Fruit fly (Drosophila melanogaster) whole organism, embryonic: Measurements from ENCODE around the gene MRP.
A peak's percentile ranks its signal among the peaks of the same experiment; 100 is the strongest.

ENCODE experiments used
- ATbp ChIP-seq: fragments of 200-800 bp; sonication (Bioruptor generic); optimal IDR thresholded peaks from 2 replicates; lab custom pipeline; 2017; ENCODE audit warnings: missing biosample characterization, mild to moderate bottlenecking, missing genetic modification characterization, missing genetic modification reagents
- Ada2b ChIP-seq: fragments of 200-800 bp; sonication (Bioruptor generic); IDR thresholded peaks from 2 replicates; pipeline ENCODE4 v1.3.6; 2022; ENCODE audit warnings: missing biosample characterization, missing genetic modification characterization
- Atf3 ChIP-seq: fragments of 200-800 bp; sonication (Bioruptor generic); optimal IDR thresholded peaks from 3 replicates; lab custom pipeline; 2016; ENCODE audit warnings: missing biosample characterization, missing genetic modification characterization
- BtbVII ChIP-seq: fragments of 200-800 bp; sonication (Bioruptor generic); optimal IDR thresholded peaks from 3 replicates; lab custom pipeline; 2017; ENCODE audit warnings: missing biosample characterization, mild to moderate bottlenecking, missing genetic modification characterization
- Bteb2 ChIP-seq: fragments of 200-800 bp; sonication (Bioruptor generic); optimal IDR thresholded peaks from 2 replicates; lab custom pipeline; 2016; ENCODE audit warnings: missing biosample characterization, missing genetic modification characterization
- CG1024 ChIP-seq: fragments of 200-800 bp; sonication (Bioruptor generic); IDR thresholded peaks from 2 replicates; pipeline ENCODE4 v1.3.6; 2022; ENCODE audit warnings: missing biosample characterization, missing genetic modification characterization
- CG10274 ChIP-seq: fragments of 200-800 bp; sonication (Bioruptor generic); optimal IDR thresholded peaks from 3 replicates; lab custom pipeline; 2017; ENCODE audit warnings: missing biosample characterization, mild to moderate bottlenecking, missing genetic modification characterization
- CG10366 ChIP-seq: fragments of 200-800 bp; sonication (Bioruptor generic); IDR thresholded peaks from 2 replicates; pipeline ENCODE4 v1.3.6; 2022; ENCODE audit warnings: missing biosample characterization, missing genetic modification characterization
- CG11560 ChIP-seq: fragments of 200-800 bp; sonication (Bioruptor generic); IDR thresholded peaks from 3 replicates; pipeline ENCODE4 v1.3.6; 2022; ENCODE audit warnings: missing biosample characterization, missing genetic modification characterization
- CG14667 ChIP-seq: fragments of 200-800 bp; sonication (Bioruptor generic); IDR thresholded peaks from 2 replicates; pipeline ENCODE4 v1.3.6; 2022; ENCODE audit warnings: missing biosample characterization, missing genetic modification characterization
- CG15696 ChIP-seq: fragments of 200-800 bp; sonication (Bioruptor generic); optimal IDR thresholded peaks from 2 replicates; lab custom pipeline; 2019; ENCODE audit warnings: missing biosample characterization, mild to moderate bottlenecking, missing genetic modification characterization, moderate library complexity
- CG17361 ChIP-seq: fragments of 200-800 bp; sonication (Bioruptor generic); IDR thresholded peaks from 3 replicates; pipeline ENCODE4 v1.3.6; 2022; ENCODE audit warnings: missing biosample characterization, missing genetic modification characterization
- CG17385 ChIP-seq: fragments of 200-800 bp; sonication (Bioruptor generic); optimal IDR thresholded peaks from 3 replicates; lab custom pipeline; 2018; ENCODE audit warnings: missing biosample characterization, mild to moderate bottlenecking, missing genetic modification characterization
- CG17829 ChIP-seq: fragments of 200-800 bp; optimal IDR thresholded peaks from 2 replicates; lab custom pipeline; 2019; ENCODE audit warnings: missing biosample characterization, mild to moderate bottlenecking, missing genetic modification characterization, moderate library complexity
- CG31388 ChIP-seq: fragments of 200-800 bp; sonication (Bioruptor generic); optimal IDR thresholded peaks from 2 replicates; lab custom pipeline; 2016; ENCODE audit warnings: missing biosample characterization, missing genetic modification characterization
- CG34224 ChIP-seq: fragments of 200-800 bp; sonication (Bioruptor generic); IDR thresholded peaks from 3 replicates; pipeline ENCODE4 v1.3.6; 2022; ENCODE audit warnings: missing biosample characterization, missing genetic modification characterization; ENCODE audit not compliant: partially characterized antibody
- CG3726 ChIP-seq: fragments of 200-800 bp; sonication (Bioruptor generic); IDR thresholded peaks from 3 replicates; pipeline ENCODE4, ENCODE4 v1.3.6; 2022; ENCODE audit warnings: missing biosample characterization, missing genetic modification characterization
- CG4328 ChIP-seq: fragments of 200-800 bp; sonication (Bioruptor generic); optimal IDR thresholded peaks from 3 replicates; lab custom pipeline; 2017; ENCODE audit warnings: missing biosample characterization, missing genetic modification reagents, missing genetic modification characterization
- CG7271 ChIP-seq: fragments of 200-800 bp; sonication (Bioruptor generic); optimal IDR thresholded peaks from 2 replicates; lab custom pipeline; 2018; ENCODE audit warnings: missing biosample characterization, mild to moderate bottlenecking, missing genetic modification characterization, moderate library complexity
- CG8388 ChIP-seq: fragments of 200-800 bp; sonication (Bioruptor generic); optimal IDR thresholded peaks from 2 replicates; lab custom pipeline; 2019; ENCODE audit warnings: missing biosample characterization, mild to moderate bottlenecking, missing genetic modification characterization, moderate library complexity
- CG9727 ChIP-seq: fragments of 200-800 bp; sonication (Bioruptor generic); optimal IDR thresholded peaks from 3 replicates; lab custom pipeline; 2017; ENCODE audit warnings: missing biosample characterization, mild to moderate bottlenecking, missing genetic modification characterization
- CHES-1-like ChIP-seq: fragments of 200-800 bp; sonication (Bioruptor generic); optimal IDR thresholded peaks from 2 replicates; lab custom pipeline; 2016; ENCODE audit warnings: missing biosample characterization, missing genetic modification characterization
- Dek ChIP-seq: fragments of 200-800 bp; sonication (Bioruptor generic); optimal IDR thresholded peaks from 3 replicates; lab custom pipeline; 2019; ENCODE audit warnings: missing biosample characterization, mild to moderate bottlenecking, missing genetic modification characterization, moderate library complexity
- Dip3 ChIP-seq: fragments of 200-800 bp; sonication (Bioruptor generic); optimal IDR thresholded peaks from 3 replicates; lab custom pipeline; 2016; ENCODE audit warnings: missing biosample characterization, missing genetic modification characterization
- Eip74EF ChIP-seq, 2 experiments: fragments of 200-800 bp in 1 of 2; fragments of >200 bp in 1 of 2; sonication (Bioruptor generic) in 1 of 2; optimal IDR thresholded peaks; 2 replicates each; lab custom pipeline; 2017 to 2019; ENCODE audit warnings: missing biosample characterization in 2 of 2, missing genetic modification characterization in 2 of 2, mild to moderate bottlenecking in 1 of 2, moderate library complexity in 1 of 2
- Elba2 ChIP-seq: fragments of 200-800 bp; sonication (Bioruptor generic); optimal IDR thresholded peaks from 3 replicates; lab custom pipeline; 2016; ENCODE audit warnings: missing biosample characterization, missing genetic modification characterization
- Hey ChIP-seq: fragments of 200-800 bp; sonication (Bioruptor generic); optimal IDR thresholded peaks from 3 replicates; lab custom pipeline; 2018; ENCODE audit warnings: missing biosample characterization, mild to moderate bottlenecking, missing genetic modification characterization
- HmgD ChIP-seq: fragments of 200-800 bp; sonication (Bioruptor generic); optimal IDR thresholded peaks from 3 replicates; lab custom pipeline; 2016; ENCODE audit warnings: missing biosample characterization, missing genetic modification characterization
- Hr39 ChIP-seq: fragments of >200 bp; optimal IDR thresholded peaks from 2 replicates; lab custom pipeline; 2017
- Med ChIP-seq: fragments of 200-800 bp; sonication (Bioruptor generic); peaks from one replicate; lab custom pipeline; 2016; ENCODE audit warnings: missing biosample characterization, missing genetic modification characterization, mild to moderate bottlenecking, inconsistent platforms, moderate library complexity
- Nf-YA ChIP-seq: fragments of 200-800 bp; sonication (Bioruptor generic); IDR thresholded peaks from 2 replicates; pipeline ENCODE4 v1.3.6; 2022; ENCODE audit warnings: missing biosample characterization, missing genetic modification characterization
- Poxn ChIP-seq: fragments of 200-800 bp; sonication (Bioruptor generic); IDR thresholded peaks from 2 replicates; pipeline ENCODE4 v1.3.6; 2022; ENCODE audit warnings: missing biosample characterization, missing genetic modification characterization
- Rx ChIP-seq: fragments of 200-800 bp; sonication (Bioruptor generic); IDR thresholded peaks from 2 replicates; pipeline ENCODE4 v1.3.6; 2022; ENCODE audit warnings: missing biosample characterization, missing genetic modification characterization
- Scr ChIP-seq: fragments of 200-800 bp; sonication (Bioruptor generic); IDR thresholded peaks from 2 replicates; pipeline ENCODE4 v1.3.6; 2022; ENCODE audit warnings: missing biosample characterization, missing genetic modification characterization; ENCODE audit not compliant: partially characterized antibody
- ap ChIP-seq: fragments of 200-800 bp; sonication (Bioruptor generic); IDR thresholded peaks from 2 replicates; pipeline ENCODE4 v1.3.6; 2022; ENCODE audit warnings: missing biosample characterization, missing genetic modification characterization
- cas ChIP-seq: fragments of 200-800 bp; sonication (Bioruptor generic); IDR thresholded peaks from 2 replicates; pipeline ENCODE4 v1.3.6; 2022; ENCODE audit warnings: missing biosample characterization, missing genetic modification characterization
- dmrt11E ChIP-seq: fragments of 200-800 bp; sonication (Bioruptor generic); optimal IDR thresholded peaks from 3 replicates; lab custom pipeline; 2018; ENCODE audit warnings: missing biosample characterization, mild to moderate bottlenecking, missing genetic modification characterization, moderate library complexity
- dpn ChIP-seq, 2 experiments: fragments of 200-800 bp; sonication (Bioruptor generic); optimal IDR thresholded peaks; 3 replicates each; lab custom pipeline; 2016; ENCODE audit warnings: missing biosample characterization in 2 of 2, missing genetic modification characterization in 2 of 2
- gsb-n ChIP-seq: fragments of 200-800 bp; sonication (Bioruptor generic); optimal IDR thresholded peaks from 3 replicates; lab custom pipeline; 2018; ENCODE audit warnings: missing biosample characterization, mild to moderate bottlenecking, missing genetic modification characterization
- kay ChIP-seq: fragments of 200-800 bp; sonication (Bioruptor generic); optimal IDR thresholded peaks from 2 replicates; lab custom pipeline; 2016; ENCODE audit warnings: missing biosample characterization, missing genetic modification characterization
- knrl ChIP-seq: fragments of 200-800 bp; sonication (Bioruptor generic); IDR thresholded peaks from 3 replicates; pipeline ENCODE4 v1.3.6; 2022; ENCODE audit warnings: missing biosample characterization, missing genetic modification characterization; ENCODE audit not compliant: partially characterized antibody
- pan ChIP-seq, 4 experiments: fragments of >200 bp in 3 of 4; fragments of 200-800 bp in 1 of 4; sonication (Bioruptor generic) in 1 of 4; optimal IDR thresholded peaks in 3 of 4; IDR thresholded peaks in 1 of 4; 2 replicates each; pipeline versions ENCODE4 v1.3.6 to Lab custom; 2017 to 2022; ENCODE audit warnings: missing biosample characterization in 2 of 4, missing genetic modification characterization in 2 of 4, mixed read lengths in 1 of 4
- pita ChIP-seq: fragments of 200-800 bp; sonication (Bioruptor generic); optimal IDR thresholded peaks from 2 replicates; lab custom pipeline; 2017; ENCODE audit warnings: missing biosample characterization, mild to moderate bottlenecking, missing genetic modification characterization
- psq ChIP-seq: fragments of 200-800 bp; sonication (Bioruptor generic); optimal IDR thresholded peaks from 2 replicates; lab custom pipeline; 2017; ENCODE audit warnings: missing biosample characterization, missing genetic modification characterization
- ranshi ChIP-seq: fragments of 200-800 bp; sonication (Bioruptor generic); IDR thresholded peaks from 2 replicates; pipeline ENCODE4 v1.3.6; 2022; ENCODE audit warnings: missing biosample characterization, missing genetic modification characterization
- repo ChIP-seq: fragments of 200-800 bp; sonication (Bioruptor generic); optimal IDR thresholded peaks from 2 replicates; lab custom pipeline; 2016; ENCODE audit warnings: missing biosample characterization, missing genetic modification characterization
- rib ChIP-seq: fragments of 200-800 bp; sonication (Bioruptor generic); IDR thresholded peaks from 2 replicates; pipeline ENCODE4 v1.3.6; 2022; ENCODE audit warnings: missing biosample characterization, missing genetic modification characterization
- slbo ChIP-seq: fragments of 200-800 bp; sonication (Bioruptor generic); IDR thresholded peaks from 2 replicates; pipeline ENCODE4 v1.3.6; 2022; ENCODE audit warnings: missing biosample characterization, missing genetic modification characterization
- wek ChIP-seq: fragments of 200-800 bp; sonication (Bioruptor generic); optimal IDR thresholded peaks from 3 replicates; lab custom pipeline; 2018; ENCODE audit warnings: missing biosample characterization, mild to moderate bottlenecking, missing genetic modification characterization, moderate library complexity
- wor ChIP-seq: fragments of 200-800 bp; sonication (Bioruptor generic); IDR thresholded peaks from 2 replicates; pipeline ENCODE4 v1.3.6; 2022; ENCODE audit warnings: missing biosample characterization, missing genetic modification characterization

The MRP gene

dm6 chr2L:12721794-12722315, 3.0 kb downstream of the MRP start, which contains the start of gene Pih1D1 (continued):
- TF ChIP-seq Med (GFP tag; lab: Kevin White, UChicago) (peak; percentile 96), repo (GFP tag; lab: Kevin White, UChicago) (peak; percentile 86), CG17385 (peak; percentile 88), pita (GFP tag; lab: Kevin White, UChicago) (no peak), pan (optimal IDR thresholded peaks at IDR 0.05; lab: Kevin White, UChicago) (no peak), pan (GFP tag; optimal IDR thresholded peaks at IDR 0.05 in 1 of 2, IDR thresholded peaks at IDR 0.05 in 1 of 2) (peak in 1 of 2 experiments; percentile 97), HmgD (GFP tag; lab: Kevin White, UChicago) (peak; percentile 79), Nf-YA (GFP tag; lab: Robert Waterston, UW) (peak; percentile 80), CG9727 (GFP tag; lab: Kevin White, UChicago) (peak; percentile 98), dpn (GFP tag; optimal IDR thresholded peaks at IDR 0.05; lab: Kevin White, UChicago) (peak; percentile 94 to 95), Hr39 (no peak), CG17829 (peak; percentile 96), CG4328 (peak; percentile 92), CG7271 (peak; percentile 72), CHES-1-like (peak; percentile 90), CG17361 (GFP tag; lab: Robert Waterston, UW) (peak; percentile 99), CG14667 (GFP tag; lab: Robert Waterston, UW) (peak; percentile 92), CG31388 (peak; percentile 88), ATbp (GFP tag; lab: Kevin White, UChicago) (peak; percentile 80), Bteb2 (peak; percentile 92), dmrt11E (peak; percentile 94), CG11560 (tag; lab: Robert Waterston, UW) (peak; percentile 89), CG8388 (GFP tag; lab: Kevin White, UChicago) (peak; percentile 91), rib (GFP tag; lab: Robert Waterston, UW) (peak; percentile 92), CG15696 (peak; percentile 96), wek (GFP tag; lab: Kevin White, UChicago) (no peak), ap (GFP tag; lab: Robert Waterston, UW) (peak; percentile 91), BtbVII (GFP tag; lab: Kevin White, UChicago) (peak; percentile 93), CG10274 (peak; percentile 83), CG3726 (peak; percentile 96), Dek (tag; lab: Kevin White, UChicago) (peak; percentile 92), CG34224 (no peak), Elba2 (GFP tag; lab: Kevin White, UChicago) (peak; percentile 73), wor (GFP tag; lab: Robert Waterston, UW) (peak; percentile 96), cas (peak; percentile 80), Rx (GFP tag; lab: Robert Waterston, UW) (peak; percentile 95), psq (GFP tag; lab: Kevin White, UChicago) (peak; percentile 77), Atf3 (GFP tag; lab: Kevin White, UChicago) (peak; percentile 83), Hey (tag; lab: Kevin White, UChicago) (peak; percentile 46), CG10366 (GFP tag; lab: Robert Waterston, UW) (peak; percentile 97), kay (GFP tag; lab: Kevin White, UChicago) (peak; percentile 89), Dip3 (peak; percentile 94), Poxn (GFP tag; lab: Robert Waterston, UW) (peak; percentile 86), Eip74EF (GFP tag; optimal IDR thresholded peaks at IDR 0.05; lab: Kevin White, UChicago) (peak in 1 of 2 experiments; percentile 88), CG1024 (GFP tag; lab: Robert Waterston, UW) (peak; percentile 82), gsb-n (tag; lab: Kevin White, UChicago) (peak; percentile 87), slbo (GFP tag; lab: Robert Waterston, UW) (peak; percentile 97), Ada2b (GFP tag; lab: Robert Waterston, UW) (peak; percentile 92), ranshi (GFP tag; lab: Robert Waterston, UW) (peak; percentile 95), knrl (GFP tag; lab: Robert Waterston, UW) (no peak), Scr (GFP tag; lab: Robert Waterston, UW) (no peak)
